Worm (Caenorhabditis elegans): ENCODE results near the gene ssq-3.

DNA sequence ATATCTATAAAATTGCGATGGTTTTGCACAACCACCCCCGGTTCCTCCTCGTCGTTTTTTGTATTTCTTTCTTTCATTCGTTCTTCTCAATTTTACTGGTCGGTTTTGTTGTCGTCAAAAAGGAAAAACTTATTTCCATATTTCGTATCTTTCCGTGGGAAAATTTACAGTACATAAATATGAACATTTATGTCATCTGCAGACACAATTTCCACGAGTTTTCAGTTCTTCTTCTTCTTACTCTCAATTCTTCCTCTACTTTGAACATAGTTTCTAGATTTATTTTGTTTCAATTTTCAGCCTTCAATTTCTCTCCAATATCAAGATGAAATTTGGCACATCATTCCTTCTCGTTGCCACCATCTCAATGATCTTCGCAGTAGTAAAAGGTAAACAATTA is 30.2 kb upstream of the ssq-3 start, which contains the start of gene Y43B11AR.1:
- TF ChIP-seq ztf-4 (tag; optimal IDR thresholded peaks at IDR 0.05) (no peak), nhr-77 (tag; optimal IDR thresholded peaks at IDR 0.05) (no peak), ceh-16 (tag; optimal IDR thresholded peaks at IDR 0.05) (no peak), R02D3.7 (tag; optimal IDR thresholded peaks at IDR 0.05) (no peak), nhr-6 (tag; optimal IDR thresholded peaks at IDR 0.05) (no peak)
